Worm (Caenorhabditis elegans): Measurements from ENCODE around the gene ZK154.5.

The ZK154.5 gene

DNA sequence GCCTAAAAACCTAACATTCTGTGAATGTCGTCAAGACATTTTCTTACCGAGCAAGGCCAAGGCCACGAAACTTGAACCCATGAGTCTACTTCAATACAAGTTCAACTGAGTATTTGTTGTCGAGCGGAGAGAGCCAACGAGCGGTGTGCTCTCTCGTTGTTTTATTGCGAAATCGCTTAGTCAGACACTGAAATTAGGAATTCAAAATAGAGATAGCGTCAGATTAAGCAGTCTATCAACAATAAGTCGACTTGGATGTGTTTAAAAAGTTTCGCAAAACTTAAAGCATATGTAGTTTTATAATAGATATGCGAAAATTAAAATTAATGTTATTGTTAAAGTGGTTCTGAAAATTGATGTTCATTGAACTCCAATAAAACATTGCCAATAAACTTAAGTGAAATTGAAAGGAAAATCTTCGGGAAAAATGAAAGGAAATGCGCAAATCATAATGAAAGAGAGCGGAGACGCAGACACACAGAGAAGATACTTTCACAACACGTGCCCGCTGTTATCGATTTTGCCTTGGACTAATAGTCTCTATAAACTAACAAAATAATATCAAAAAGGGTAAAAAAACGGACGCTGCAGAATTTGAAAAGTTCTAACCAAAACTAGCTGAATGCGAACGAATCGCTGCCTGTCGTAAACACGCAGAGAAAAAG is 5.8 kb upstream of the ZK154.5 start, which contains the start of gene ZK154.6 (continued):
- TF ChIP-seq nhr-25 (tag; optimal IDR thresholded peaks at IDR 0.05; ENCODE audit: borderline replicate concordance, insufficient read depth), result no peak
- TF ChIP-seq ceh-62 (tag; optimal IDR thresholded peaks at IDR 0.05), result no peak
- no peak for TF ChIP-seq daf-16 (GFP tag; optimal IDR thresholded peaks at IDR 0.05)
- peak; percentile 32 for TF ChIP-seq daf-16 (tag; optimal IDR thresholded peaks at IDR 0.05)
- TF ChIP-seq nhr-237 (tag; optimal IDR thresholded peaks at IDR 0.05), result no peak
- TF ChIP-seq lsy-2 (tag; optimal IDR thresholded peaks at IDR 0.05), result peak in 1 of 2 experiments; percentile 39
- peak; percentile 80 to 86 for TF ChIP-seq mdl-1 (tag; optimal IDR thresholded peaks at IDR 0.05)
- TF ChIP-seq hlh-30 (tag; optimal IDR thresholded peaks at IDR 0.05; ENCODE audit: insufficient read depth), result peak; percentile 79
- TF ChIP-seq rbr-2 (tag; optimal IDR thresholded peaks at IDR 0.05), result peak; percentile 8
- TF ChIP-seq dve-1 (tag; optimal IDR thresholded peaks at IDR 0.05; ENCODE audit: insufficient read depth), result peak; percentile 13
- no peak for TF ChIP-seq saeg-2 (GFP tag; IDR thresholded peaks at IDR 0.05)
- TF ChIP-seq zip-11 (GFP tag; IDR thresholded peaks at IDR 0.05), result no peak

DNA sequence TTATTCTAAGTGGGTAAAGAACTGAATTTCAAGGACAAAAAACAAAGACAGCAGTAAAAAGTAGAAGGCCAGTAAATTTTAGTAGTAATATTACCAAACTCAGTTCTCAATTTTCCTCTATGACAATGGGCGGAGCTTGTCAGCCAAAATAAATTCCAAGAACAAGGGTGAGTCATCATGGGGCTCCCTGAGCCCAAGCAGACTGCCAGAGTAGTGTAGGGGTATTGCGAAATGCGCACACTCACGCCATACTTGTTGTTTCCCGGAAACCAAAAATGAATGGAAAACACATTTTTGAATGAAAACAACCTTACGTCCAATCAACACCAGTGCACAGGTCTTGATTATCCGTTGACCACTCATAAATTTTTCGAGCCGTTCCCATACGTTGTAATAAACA is 4.1 kb upstream of the ZK154.5 start:
- TF ChIP-seq aha-1 (tag), result peak; percentile 51
- no peak for TF ChIP-seq daf-16 (GFP tag; optimal IDR thresholded peaks at IDR 0.05)
- peak; percentile 79 for TF ChIP-seq daf-16 (tag; optimal IDR thresholded peaks at IDR 0.05)
- no peak for TF ChIP-seq nhr-41 (GFP tag; IDR thresholded peaks at IDR 0.05)
- no peak for TF ChIP-seq Y48G9A.11 (GFP tag; IDR thresholded peaks at IDR 0.05)
- no peak for TF ChIP-seq ztf-11 (tag; optimal IDR thresholded peaks at IDR 0.05)
- no peak for TF ChIP-seq zip-2 (tag; optimal IDR thresholded peaks at IDR 0.05)
- no peak for TF ChIP-seq jun-1 (tag; optimal IDR thresholded peaks at IDR 0.05)
- TF ChIP-seq pha-4 (GFP tag; IDR thresholded peaks at IDR 0.05), result no peak
- no peak for TF ChIP-seq pha-4 (tag; optimal IDR thresholded peaks at IDR 0.05)
- no peak for TF ChIP-seq lin-39 (tag; optimal IDR thresholded peaks at IDR 0.05)
- no peak for TF ChIP-seq zfp-3 (GFP tag; conservative IDR thresholded peaks at IDR 0.05)
- TF ChIP-seq daf-19 (GFP tag; conservative IDR thresholded peaks at IDR 0.05), result 0 out of 2 replicates have a peak, but pooled peaks have one; percentile 21
- no peak for TF ChIP-seq dmd-8 (GFP tag; IDR thresholded peaks at IDR 0.05)
- no peak for TF ChIP-seq zag-1 (tag; optimal IDR thresholded peaks at IDR 0.05)
- no peak for TF ChIP-seq lin-38 (GFP tag; IDR thresholded peaks at IDR 0.05)
- TF ChIP-seq spr-1 (tag; optimal IDR thresholded peaks at IDR 0.05), result no peak
- TF ChIP-seq nhr-102 (tag; optimal IDR thresholded peaks at IDR 0.05), result no peak
- no peak for TF ChIP-seq nhr-6 (tag; optimal IDR thresholded peaks at IDR 0.05)
- peak; percentile 76 for TF ChIP-seq nhr-11 (tag; optimal IDR thresholded peaks at IDR 0.05)
- no peak for TF ChIP-seq unc-130 (GFP tag; optimal IDR thresholded peaks at IDR 0.05)
- TF ChIP-seq nhr-48 (tag; optimal IDR thresholded peaks at IDR 0.05), result no peak
- no peak for TF ChIP-seq ceh-62 (tag; optimal IDR thresholded peaks at IDR 0.05)
- TF ChIP-seq ctbp-1 (GFP tag; IDR thresholded peaks at IDR 0.05), result 0 out of 2 replicates have a peak, but pooled peaks have one; percentile 17
- peak; percentile 8 for TF ChIP-seq dpl-1 (GFP tag; optimal IDR thresholded peaks at IDR 0.05)
- TF ChIP-seq nhr-10 (tag; optimal IDR thresholded peaks at IDR 0.05), result no peak
- peak; percentile 58 for TF ChIP-seq F37D6.2 (tag; optimal IDR thresholded peaks at IDR 0.05)
- TF ChIP-seq attf-4 (tag; optimal IDR thresholded peaks at IDR 0.05), result no peak
- no peak for TF ChIP-seq ceh-28 (tag; optimal IDR thresholded peaks at IDR 0.05)
- TF ChIP-seq mxl-3 (GFP tag; optimal IDR thresholded peaks at IDR 0.05), result peak; percentile 39
- TF ChIP-seq mdl-1 (tag; optimal IDR thresholded peaks at IDR 0.05), result peak in 1 of 2 experiments; percentile 55
- TF ChIP-seq nhr-28 (tag; optimal IDR thresholded peaks at IDR 0.05), result no peak
- TF ChIP-seq unc-62 (GFP tag; optimal IDR thresholded peaks at IDR 0.05 in 1 of 2), result peak in 1 of 2 experiments; percentile 96
- no peak for TF ChIP-seq unc-62 (tag; optimal IDR thresholded peaks at IDR 0.05)
- peak in 1 of 2 experiments; percentile 60 for TF ChIP-seq lsy-2 (tag; optimal IDR thresholded peaks at IDR 0.05)
- no peak for TF ChIP-seq ZK546.5 (tag; optimal IDR thresholded peaks at IDR 0.05)
- no peak for TF ChIP-seq unc-39 (tag; optimal IDR thresholded peaks at IDR 0.05)
- TF ChIP-seq Y5F2A.4 (GFP tag; optimal IDR thresholded peaks at IDR 0.05), result no peak
- peak; percentile 38 for TF ChIP-seq fkh-10 (GFP tag; optimal IDR thresholded peaks at IDR 0.05)
- no peak for TF ChIP-seq lin-1 (GFP tag; IDR thresholded peaks at IDR 0.05)
- no peak for TF ChIP-seq gei-8 (GFP tag; optimal IDR thresholded peaks at IDR 0.05)
- TF ChIP-seq tag-97 (GFP tag; IDR thresholded peaks at IDR 0.05), result no peak
- peak; percentile 64 for TF ChIP-seq rbr-2 (tag; optimal IDR thresholded peaks at IDR 0.05)

Measured in whole organism, L4 larva.